Worm (Caenorhabditis elegans): ENCODE results near the gene scav-3.

scav-3 gene

DNA sequence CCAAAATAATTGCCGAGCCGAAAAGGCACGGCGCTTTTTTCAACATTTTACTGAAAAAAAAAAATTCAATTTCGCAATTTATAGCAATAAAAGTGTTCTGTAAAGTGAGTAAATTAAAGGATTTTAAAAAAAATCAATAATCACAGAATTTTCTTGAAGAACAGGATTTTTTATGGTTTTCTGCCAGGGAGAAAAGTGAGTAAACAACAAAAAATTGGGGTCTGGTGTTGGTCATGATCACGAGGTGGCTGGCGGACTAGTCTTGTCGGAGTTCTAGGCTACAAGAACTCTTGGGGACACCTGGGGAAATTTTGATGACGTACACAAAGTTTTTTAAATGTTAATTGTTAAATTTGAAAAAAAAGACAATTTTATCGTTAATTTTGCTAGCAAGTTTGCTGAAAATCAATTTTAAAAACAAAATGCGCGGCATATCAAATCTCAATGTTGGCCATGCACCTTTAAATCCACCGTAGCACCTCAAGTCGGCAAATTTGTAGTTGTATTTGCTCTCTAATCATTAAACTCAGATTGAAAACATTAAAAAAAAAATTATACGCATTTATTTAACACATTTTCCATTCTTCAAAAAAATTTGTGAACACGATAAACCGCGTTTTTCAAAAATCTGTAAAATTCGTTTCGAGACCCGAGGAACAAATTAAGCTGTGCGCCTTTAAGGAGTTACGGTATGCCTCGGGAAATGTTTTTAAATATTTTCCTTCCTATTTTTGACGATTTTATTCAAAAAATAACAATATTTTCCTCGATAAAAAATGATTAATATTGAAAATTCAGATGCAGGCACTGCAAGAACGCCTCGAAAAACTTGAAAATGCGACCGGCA lies at the start of gene scav-3, which contains the start of gene Y49E10.21:
Gene scav-3, minus strand, starts transcription at position 50 of the 847 bp plus-strand sequence.
Gene Y49E10.21, plus strand, starts transcription at position 797 of the 847 bp plus-strand sequence.
- TF ChIP-seq nhr-111 (GFP tag; optimal IDR thresholded peaks at IDR 0.05) (no peak), nhr-237 (tag; optimal IDR thresholded peaks at IDR 0.05) (no peak), ceh-20 (GFP tag; IDR thresholded peaks at IDR 0.05) (no peak), daf-16 (GFP tag; optimal IDR thresholded peaks at IDR 0.05) (no peak), daf-16 (tag; optimal IDR thresholded peaks at IDR 0.05) (peak; percentile 91), cey-2 (tag; optimal IDR thresholded peaks at IDR 0.05; ENCODE audit: borderline replicate concordance, insufficient read depth) (no peak), zip-2 (tag; optimal IDR thresholded peaks at IDR 0.05) (no peak), dve-1 (tag; optimal IDR thresholded peaks at IDR 0.05; ENCODE audit: insufficient read depth) (peak; percentile 81), ces-1 (GFP tag; optimal IDR thresholded peaks at IDR 0.05) (no peak), zfp-2 (tag; optimal IDR thresholded peaks at IDR 0.05) (no peak), F44E2.7 (GFP tag; IDR thresholded peaks at IDR 0.05) (no peak), madf-9 (GFP tag; conservative IDR thresholded peaks at IDR 0.05) (no peak), mes-2 (tag; optimal IDR thresholded peaks at IDR 0.05; ENCODE audit: poor library complexity, severe bottlenecking) (peak; percentile 58), daf-12 (tag; optimal IDR thresholded peaks at IDR 0.05) (no peak), lin-38 (GFP tag; IDR thresholded peaks at IDR 0.05) (peak; percentile 9), sdz-12 (GFP tag; optimal IDR thresholded peaks at IDR 0.05) (no peak), gei-8 (GFP tag; optimal IDR thresholded peaks at IDR 0.05) (no peak), saeg-2 (GFP tag; IDR thresholded peaks at IDR 0.05) (no peak), nhr-25 (tag; optimal IDR thresholded peaks at IDR 0.05; ENCODE audit: borderline replicate concordance, insufficient read depth) (no peak), T26A8.4 (GFP tag; IDR thresholded peaks at IDR 0.05) (no peak), F37D6.2 (tag; optimal IDR thresholded peaks at IDR 0.05) (no peak), ama-1 (optimal IDR thresholded peaks at IDR 0.05) (no peak), hmg-1.1 (GFP tag; IDR thresholded peaks at IDR 0.05) (no peak), lim-7 (GFP tag; IDR thresholded peaks at IDR 0.05) (no peak), mep-1 (tag; optimal IDR thresholded peaks at IDR 0.05) (peak; percentile 57), Y48G9A.11 (GFP tag; IDR thresholded peaks at IDR 0.05) (no peak), lin-15B (tag; optimal IDR thresholded peaks at IDR 0.05) (no peak), nhr-102 (tag; optimal IDR thresholded peaks at IDR 0.05) (no peak), dmd-9 (GFP tag; IDR thresholded peaks at IDR 0.05) (no peak), skn-1 (tag; optimal IDR thresholded peaks at IDR 0.05) (no peak), arid-1 (GFP tag; conservative IDR thresholded peaks at IDR 0.05) (no peak), egl-43 (GFP tag; IDR thresholded peaks at IDR 0.05) (no peak), snpc-4 (tag; optimal IDR thresholded peaks at IDR 0.05) (no peak), unc-62 (GFP tag; optimal IDR thresholded peaks at IDR 0.05 in 1 of 2) (no peak), unc-62 (tag; optimal IDR thresholded peaks at IDR 0.05) (no peak), T20F7.1 (GFP tag; optimal IDR thresholded peaks at IDR 0.05) (no peak), ceh-32 (tag; optimal IDR thresholded peaks at IDR 0.05; ENCODE audit: poor library complexity) (no peak), rbr-2 (tag; optimal IDR thresholded peaks at IDR 0.05) (no peak), mdl-1 (tag; optimal IDR thresholded peaks at IDR 0.05) (peak in 1 of 2 experiments; percentile 33), vab-7 (GFP tag; IDR thresholded peaks at IDR 0.05) (no peak), F10B5.3 (tag; optimal IDR thresholded peaks at IDR 0.05) (no peak), ceh-44 (GFP tag; IDR thresholded peaks at IDR 0.05) (no peak), dmd-6 (GFP tag; IDR thresholded peaks at IDR 0.05) (no peak; the same call in 1 of the 2 replicates), php-3 (GFP tag; IDR thresholded peaks at IDR 0.05) (no peak), ztf-7 (tag; optimal IDR thresholded peaks at IDR 0.05) (peak; percentile 8), tra-1 (GFP tag; IDR thresholded peaks at IDR 0.05) (no peak), ZK337.2 (GFP tag; IDR thresholded peaks at IDR 0.05) (no peak), nhr-76 (tag; optimal IDR thresholded peaks at IDR 0.05) (no peak), lin-13 (GFP tag; optimal IDR thresholded peaks at IDR 0.05) (peak; percentile 11), zag-1 (tag; optimal IDR thresholded peaks at IDR 0.05) (no peak)

Data from whole organism, L4 larva.